Worm (Caenorhabditis elegans) whole organism, mixed stage, embryonic: Measurements from ENCODE around the gene ced-8.

Experiments
- blmp-1 ChIP-seq: fragments of 150-350 bp; optimal IDR thresholded peaks from 2 replicates; lab custom pipeline; 2014; ENCODE audit warnings: missing biosample characterization, missing genetic modification characterization
- ces-1 ChIP-seq: fragments of 150-350 bp; optimal IDR thresholded peaks from 2 replicates; lab custom pipeline; 2014; ENCODE audit warnings: missing biosample characterization, missing genetic modification reagents, missing genetic modification characterization
- elt-3 ChIP-seq: fragments of 150-350 bp; optimal IDR thresholded peaks from 2 replicates; lab custom pipeline; 2014; ENCODE audit warnings: missing biosample characterization, missing genetic modification characterization
- lin-13 ChIP-seq: fragments of 150-350 bp; optimal IDR thresholded peaks from 2 replicates; lab custom pipeline; 2014; ENCODE audit warnings: missing biosample characterization, missing genetic modification characterization
- lsy-2 ChIP-seq: fragments of 150-350 bp; optimal IDR thresholded peaks from 2 replicates; lab custom pipeline; 2014; ENCODE audit warnings: missing biosample characterization, missing genetic modification characterization
- nhr-12 ChIP-seq: fragments of 150-350 bp; optimal IDR thresholded peaks from 2 replicates; lab custom pipeline; 2014; ENCODE audit warnings: missing biosample characterization, missing genetic modification characterization
- nhr-2 ChIP-seq: fragments of 150-350 bp; optimal IDR thresholded peaks from 2 replicates; lab custom pipeline; 2014; ENCODE audit warnings: missing biosample characterization, missing genetic modification characterization
- nhr-28 ChIP-seq: fragments of 150-350 bp; optimal IDR thresholded peaks from 2 replicates; lab custom pipeline; 2014; ENCODE audit warnings: missing biosample characterization, missing genetic modification characterization
- snpc-4 ChIP-seq: fragments of 150-350 bp; optimal IDR thresholded peaks from 2 replicates; lab custom pipeline; 2014; ENCODE audit warnings: missing biosample characterization, missing genetic modification characterization
- unc-62 ChIP-seq: fragments of 150-350 bp; optimal IDR thresholded peaks from 2 replicates; lab custom pipeline; 2014; ENCODE audit warnings: missing biosample characterization, missing genetic modification reagents, missing genetic modification characterization

DNA sequence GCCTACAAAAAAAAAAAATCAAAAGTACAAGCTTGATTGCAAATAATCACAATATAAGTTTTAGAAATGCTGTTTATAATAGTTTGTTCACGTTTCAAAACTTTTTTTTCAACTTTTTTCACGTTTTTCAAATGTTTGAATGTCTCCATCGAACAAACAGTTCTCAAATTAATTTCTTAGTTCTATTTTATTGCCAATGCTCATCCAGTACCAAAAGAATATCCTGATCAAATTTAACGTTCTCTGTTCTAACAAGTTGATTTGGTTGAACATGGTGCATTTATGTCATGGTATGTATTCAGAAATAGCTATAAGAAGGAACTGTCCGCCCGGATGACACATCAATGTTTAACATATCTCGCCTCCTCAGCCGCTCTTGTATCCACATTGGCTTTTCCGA is 15.6 kb upstream of the ced-8 start, which contains the start of gene kin-9:
- TF ChIP-seq nhr-12 = no peak
- TF ChIP-seq nhr-2 = no peak
- no peak for TF ChIP-seq unc-62 (GFP tag; lab: Kevin White, UChicago)
- no peak for TF ChIP-seq blmp-1 (tag; lab: Kevin White, UChicago)
- TF ChIP-seq ces-1 (GFP tag; lab: Kevin White, UChicago) = no peak
- no peak for TF ChIP-seq nhr-28 (tag; lab: Kevin White, UChicago)
- no peak for TF ChIP-seq snpc-4 (tag; lab: Kevin White, UChicago)
- TF ChIP-seq elt-3 (tag; lab: Kevin White, UChicago) = no peak
- TF ChIP-seq lin-13 (tag; lab: Kevin White, UChicago) = no peak
- no peak for TF ChIP-seq lsy-2 (tag; lab: Kevin White, UChicago)
